Worm (Caenorhabditis elegans) whole organism, L1 larva: Measurements from ENCODE around the gene mlc-7.

Experiments used
- Y116A8C.19 ChIP-seq: sonication (generic microtip); optimal IDR thresholded peaks from 2 replicates; lab custom pipeline; 2016; ENCODE audit warnings: missing compliant biosample characterization, missing genetic modification characterization, borderline replicate concordance
- blmp-1 ChIP-seq: fragments of 150-350 bp; optimal IDR thresholded peaks from 2 replicates; lab custom pipeline; 2014; ENCODE audit warnings: missing biosample characterization, missing genetic modification characterization
- ceh-8 ChIP-seq: fragments of 200-800 bp; sonication (Bioruptor generic); optimal IDR thresholded peaks from 2 replicates; lab custom pipeline; 2018; ENCODE audit warnings: mild to moderate bottlenecking, missing genetic modification characterization, moderate library complexity, missing compliant biosample characterization
- ceh-88 ChIP-seq: fragments of 200-800 bp; sonication (Bioruptor generic); IDR thresholded peaks from 2 replicates; pipeline ENCODE4 v1.3.6; 2022; ENCODE audit warnings: missing genetic modification characterization, missing compliant biosample characterization
- ces-1 ChIP-seq: fragments of 150-350 bp; optimal IDR thresholded peaks from 2 replicates; lab custom pipeline; 2014; ENCODE audit warnings: missing biosample characterization, missing genetic modification reagents, missing genetic modification characterization
- dsc-1 ChIP-seq: sonication (generic microtip); optimal IDR thresholded peaks from 2 replicates; lab custom pipeline; 2016; ENCODE audit warnings: mild to moderate bottlenecking, missing genetic modification characterization, missing compliant biosample characterization
- efl-1 ChIP-seq, 4 experiments: fragments of 150-350 bp; optimal IDR thresholded peaks in 3 of 4; peaks in 1 of 4; 1 replicate in 1 of 4; 2 replicates in 3 of 4; lab custom pipeline; 2014; ENCODE audit warnings: missing biosample characterization in 2 of 4, missing genetic modification characterization in 2 of 4, missing genetic modification reagents in 2 of 4
- efl-3 ChIP-seq: fragments of 200-800 bp; sonication (Bioruptor generic); optimal IDR thresholded peaks from 2 replicates; lab custom pipeline; 2018; ENCODE audit warnings: mild to moderate bottlenecking, missing genetic modification characterization, missing compliant biosample characterization
- fkh-4 ChIP-seq: sonication (generic microtip); optimal IDR thresholded peaks from 2 replicates; lab custom pipeline; 2016; ENCODE audit warnings: missing compliant biosample characterization, missing genetic modification characterization, borderline replicate concordance
- grh-1 ChIP-seq: fragments of 200-800 bp; sonication (Bioruptor generic); IDR thresholded peaks from 2 replicates; pipeline ENCODE4 v1.3.6; 2022; ENCODE audit warnings: missing genetic modification reagents, missing genetic modification characterization, missing compliant biosample characterization
- lin-14 ChIP-seq: fragments of 200-800 bp; sonication (Bioruptor generic); optimal IDR thresholded peaks from 2 replicates; lab custom pipeline; 2018; ENCODE audit warnings: mild to moderate bottlenecking, missing genetic modification characterization, moderate library complexity, missing compliant biosample characterization
- lir-3 ChIP-seq: sonication (generic microtip); optimal IDR thresholded peaks from 2 replicates; lab custom pipeline; 2016; ENCODE audit warnings: mild to moderate bottlenecking, missing genetic modification characterization, moderate library complexity, missing compliant biosample characterization; ENCODE audit not compliant: poor library complexity
- mab-9 ChIP-seq: fragments of 200-800 bp; sonication (Bioruptor generic); IDR thresholded peaks from 2 replicates; pipeline ENCODE4 v1.3.6; 2022; ENCODE audit warnings: missing genetic modification reagents, missing genetic modification characterization, missing compliant biosample characterization
- nhr-237 ChIP-seq: fragments of 150-350 bp; optimal IDR thresholded peaks from 2 replicates; lab custom pipeline; 2014; ENCODE audit warnings: missing biosample characterization, missing genetic modification characterization
- nhr-85 ChIP-seq: sonication (generic microtip); peaks from one replicate; lab custom pipeline; 2016; ENCODE audit warnings: missing genetic modification characterization, inconsistent platforms, missing compliant biosample characterization
- nhr-90 ChIP-seq: sonication (generic microtip); optimal IDR thresholded peaks from 2 replicates; lab custom pipeline; 2016; ENCODE audit warnings: mild to moderate bottlenecking, missing genetic modification characterization, missing compliant biosample characterization; ENCODE audit not compliant: poor library complexity
- sptf-1 ChIP-seq: fragments of 150-350 bp; optimal IDR thresholded peaks from 2 replicates; lab custom pipeline; 2014; ENCODE audit warnings: missing biosample characterization, missing genetic modification characterization
- sup-37 ChIP-seq: fragments of 200-800 bp; sonication (Bioruptor generic); optimal IDR thresholded peaks from 2 replicates; lab custom pipeline; 2018; ENCODE audit warnings: mild to moderate bottlenecking, missing genetic modification characterization, missing compliant biosample characterization
- tbx-2 ChIP-seq: sonication (generic microtip); optimal IDR thresholded peaks from 2 replicates; lab custom pipeline; 2016; ENCODE audit warnings: missing genetic modification characterization, missing compliant biosample characterization
- unc-30 ChIP-seq: sonication (generic microtip); optimal IDR thresholded peaks from 2 replicates; lab custom pipeline; 2017; ENCODE audit warnings: missing biosample characterization, missing genetic modification characterization
- unc-62 ChIP-seq: fragments of 150-350 bp; optimal IDR thresholded peaks from 2 replicates; lab custom pipeline; 2014; ENCODE audit warnings: missing biosample characterization, missing genetic modification reagents, missing genetic modification characterization
- unc-86 ChIP-seq: sonication (generic microtip); optimal IDR thresholded peaks from 2 replicates; lab custom pipeline; 2016; ENCODE audit warnings: missing genetic modification characterization, missing compliant biosample characterization
- unc-98 ChIP-seq: fragments of 200-800 bp; sonication (Bioruptor generic); IDR thresholded peaks from 2 replicates; pipeline ENCODE4 v1.3.6; 2022; ENCODE audit warnings: missing genetic modification characterization, missing compliant biosample characterization
- xbp-1 ChIP-seq: sonication (generic microtip); optimal IDR thresholded peaks from 2 replicates; lab custom pipeline; 2016; ENCODE audit warnings: missing genetic modification characterization, missing compliant biosample characterization
- zag-1 ChIP-seq: fragments of 150-350 bp; optimal IDR thresholded peaks from 2 replicates; lab custom pipeline; 2014; ENCODE audit warnings: missing biosample characterization, missing genetic modification characterization
- ztf-11 ChIP-seq, 2 experiments: sonication (generic microtip); optimal IDR thresholded peaks; 2 replicates each; lab custom pipeline; 2016 to 2017; ENCODE audit warnings: missing genetic modification characterization in 2 of 2, missing biosample characterization in 1 of 2, missing compliant biosample characterization in 1 of 2

mlc-7 gene

DNA sequence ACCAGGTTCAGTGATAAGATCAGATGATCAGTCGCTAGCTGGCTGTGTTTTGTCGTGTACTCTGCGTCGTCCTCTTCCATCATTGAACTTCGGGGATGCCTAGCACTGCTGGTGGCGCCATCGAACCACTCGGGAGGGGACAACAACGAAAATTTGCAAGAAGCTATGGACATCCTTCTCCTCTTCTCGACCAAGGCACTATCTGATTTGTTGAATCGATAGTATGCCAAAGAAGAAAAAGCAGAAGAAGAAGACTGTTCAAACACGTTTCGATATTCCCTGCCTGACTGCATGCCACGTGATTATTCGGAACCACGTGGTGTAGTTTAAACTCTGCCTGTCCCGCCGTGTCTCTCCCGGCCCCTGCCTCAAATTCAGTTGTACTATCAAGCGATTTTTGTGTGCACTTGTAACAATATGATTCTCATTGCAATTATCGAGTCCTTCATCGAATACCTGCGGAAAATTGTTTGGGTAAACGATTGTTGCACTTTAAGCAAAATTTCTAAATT is 31.9 kb upstream of the mlc-7 start (continued):
- TF ChIP-seq blmp-1 (tag; lab: Kevin White, UChicago) (no peak), nhr-237 (tag; lab: Kevin White, UChicago) (no peak), Y116A8C.19 (tag; lab: Kevin White, UChicago) (no peak), ceh-88 (GFP tag; lab: Robert Waterston, UW) (no peak), xbp-1 (tag; lab: Kevin White, UChicago) (peak; percentile 16)

ce11 chrIII:13720190-13720741 is 31.0 kb upstream of the mlc-7 start:
- TF ChIP-seq blmp-1 (tag; lab: Kevin White, UChicago), result peak; percentile 99
- no peak for TF ChIP-seq unc-86 (tag; lab: Kevin White, UChicago)
- TF ChIP-seq ces-1 (GFP tag; lab: Kevin White, UChicago), result no peak
- TF ChIP-seq mab-9 (GFP tag; lab: Robert Waterston, UW), result no peak
- TF ChIP-seq ztf-11 (tag; optimal IDR thresholded peaks at IDR 0.05; lab: Kevin White, UChicago), result no peak

DNA sequence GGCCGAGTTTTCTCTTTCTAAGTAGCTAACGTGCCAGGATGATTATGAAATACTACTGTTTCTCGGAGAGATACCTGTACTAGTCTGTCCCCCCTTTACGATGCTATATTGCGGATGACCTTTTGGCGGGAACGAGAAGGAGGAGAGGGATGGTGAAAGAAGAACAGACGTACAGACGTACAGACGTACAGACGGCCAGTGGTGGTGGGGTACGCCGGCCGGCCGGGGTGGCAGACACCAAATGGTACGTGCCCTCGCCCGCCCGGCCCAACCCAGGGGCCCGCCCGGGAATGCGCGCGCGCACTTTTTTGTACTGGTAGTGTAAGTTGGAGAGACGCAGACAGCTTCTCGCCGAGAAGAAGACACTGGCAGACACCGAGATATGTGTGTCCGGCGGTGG is 30.2 kb upstream of the mlc-7 start:
- 0 out of 2 replicates have a peak, but pooled peaks have one; percentile 37 for TF ChIP-seq grh-1 (GFP tag; lab: Robert Waterston, UW)
- peak; percentile 48 for TF ChIP-seq lin-14 (GFP tag; lab: Kevin White, UChicago)
- TF ChIP-seq sptf-1 (tag; lab: Kevin White, UChicago), result no peak
- TF ChIP-seq unc-62, result no peak
- peak; percentile 7 for TF ChIP-seq nhr-90 (tag; lab: Kevin White, UChicago)
- peak; percentile 71 for TF ChIP-seq nhr-85 (tag; lab: Kevin White, UChicago)
- peak; percentile 70 for TF ChIP-seq blmp-1 (tag; lab: Kevin White, UChicago)
- TF ChIP-seq ceh-8 (GFP tag; lab: Kevin White, UChicago), result peak; percentile 18
- TF ChIP-seq ceh-88 (GFP tag; lab: Robert Waterston, UW), result no peak

DNA sequence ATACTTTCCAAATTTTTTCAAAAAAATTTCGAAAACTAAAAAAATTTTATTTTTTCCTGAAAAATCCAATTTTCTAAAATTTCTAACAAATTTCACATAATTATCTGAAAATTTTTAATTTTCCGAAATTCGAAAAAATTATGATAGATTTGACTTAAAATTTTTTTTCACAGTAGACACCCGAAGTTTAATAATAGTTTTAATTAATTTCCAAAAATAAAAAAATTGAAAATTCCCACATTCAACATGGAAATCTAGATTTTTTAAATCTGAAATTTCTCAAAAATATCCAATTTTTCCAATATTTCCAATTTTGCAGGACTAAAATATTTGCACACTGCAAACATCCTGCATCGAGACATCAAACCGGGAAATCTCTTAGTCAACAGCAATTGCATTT is 29.3 kb upstream of the mlc-7 start:
- TF ChIP-seq efl-3 (GFP tag; lab: Kevin White, UChicago) (no peak), efl-1 (optimal IDR thresholded peaks at IDR 0.05; lab: Kevin White, UChicago) (no peak), efl-1 (GFP tag; optimal IDR thresholded peaks at IDR 0.05 in 1 of 2; lab: Kevin White, UChicago) (peak in 1 of 2 experiments; percentile 6)
- TF ChIP-seq, all 84 proteins: peak for 1

DNA sequence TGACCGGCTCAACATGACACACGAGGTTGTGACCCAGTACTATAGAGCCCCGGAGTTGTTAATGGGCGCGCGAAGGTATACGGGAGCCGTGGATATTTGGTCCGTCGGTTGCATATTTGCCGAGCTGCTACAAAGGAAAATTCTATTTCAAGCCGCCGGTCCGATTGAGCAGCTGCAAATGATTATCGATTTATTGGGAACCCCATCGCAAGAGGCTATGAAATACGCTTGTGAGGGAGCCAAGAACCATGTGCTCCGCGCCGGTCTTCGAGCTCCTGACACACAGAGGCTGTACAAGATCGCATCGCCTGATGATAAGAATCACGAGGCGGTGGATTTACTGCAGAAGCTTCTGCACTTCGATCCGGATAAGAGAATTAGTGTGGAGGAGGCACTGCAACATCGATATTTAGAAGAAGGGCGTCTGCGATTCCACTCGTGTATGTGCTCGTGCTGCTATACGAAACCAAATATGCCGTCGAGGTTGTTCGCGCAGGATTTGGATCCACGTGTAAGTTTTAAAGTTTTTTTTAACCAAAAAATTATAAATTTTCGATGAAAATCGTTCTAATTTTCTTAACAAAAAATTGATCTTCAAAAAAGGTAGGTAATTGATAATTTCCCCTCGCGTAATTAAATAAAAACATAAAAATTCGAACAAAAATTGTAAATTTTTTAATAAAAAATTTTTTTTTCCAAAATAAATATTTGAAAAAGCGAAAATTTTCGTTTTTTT is 28.7 kb upstream of the mlc-7 start:
- TF ChIP-seq lir-3, result no peak
- no peak for TF ChIP-seq unc-30 (tag; lab: Kevin White, UChicago)
- TF ChIP-seq unc-98 (GFP tag; lab: Robert Waterston, UW), result no peak
- peak; percentile 46 for TF ChIP-seq fkh-4 (tag; lab: Kevin White, UChicago)
- no peak for TF ChIP-seq efl-1 (optimal IDR thresholded peaks at IDR 0.05; lab: Kevin White, UChicago)
- TF ChIP-seq efl-1 (GFP tag; optimal IDR thresholded peaks at IDR 0.05 in 1 of 2; lab: Kevin White, UChicago), result peak in 1 of 2 experiments; percentile 83
- TF ChIP-seq zag-1, result no peak
- TF ChIP-seq dsc-1 (tag; lab: Kevin White, UChicago), result peak; percentile 87
- no peak for TF ChIP-seq lin-14 (GFP tag; lab: Kevin White, UChicago)
- TF ChIP-seq nhr-85 (tag; lab: Kevin White, UChicago), result peak; percentile 50
- no peak for TF ChIP-seq tbx-2 (tag; lab: Kevin White, UChicago)
- TF ChIP-seq sup-37 (GFP tag; lab: Kevin White, UChicago), result no peak
